ENCODE assay signal across 5 fruit fly cellular contexts in the genomic region with DNA sequence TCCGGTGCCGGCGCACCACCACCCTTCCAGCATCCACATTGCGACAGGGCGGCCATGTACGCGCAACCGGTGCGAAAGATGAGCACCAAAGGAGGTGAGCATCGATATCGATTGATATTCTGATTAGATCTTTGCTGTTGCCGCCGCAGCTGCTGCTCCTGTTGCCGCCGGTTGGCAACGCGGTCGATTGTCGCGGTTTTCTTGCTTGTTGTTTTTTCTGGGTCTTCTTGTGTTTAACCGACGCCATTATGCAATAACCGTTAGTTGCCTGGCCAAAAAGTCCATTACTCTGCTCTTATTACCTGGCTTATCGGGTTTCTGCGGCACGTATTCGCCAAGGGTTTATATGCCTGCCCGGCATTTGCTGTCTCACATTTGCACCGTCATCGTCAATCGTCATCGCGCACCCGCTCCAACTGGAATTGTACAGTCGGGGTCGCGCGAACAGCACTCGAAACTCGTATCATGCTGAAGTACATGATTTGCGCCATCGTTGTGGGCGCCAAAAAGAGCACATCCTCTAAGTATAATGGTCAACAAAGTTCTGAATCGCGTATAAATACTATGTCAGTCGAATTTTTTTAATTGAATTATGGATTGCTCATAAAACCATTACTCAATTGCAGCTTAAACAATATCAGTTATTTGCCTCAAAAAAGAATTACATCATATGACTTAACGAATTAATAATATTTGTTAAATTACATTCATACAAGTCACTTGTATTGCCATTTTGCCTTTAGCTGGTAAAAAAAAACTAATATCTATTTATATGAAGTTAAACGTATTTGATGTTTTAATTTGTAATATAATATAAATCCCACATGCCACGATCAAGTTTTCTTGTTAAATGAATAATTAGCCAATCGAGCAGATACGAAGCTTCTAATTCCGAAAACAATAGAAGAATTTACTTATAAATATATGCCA.
TF ChIP-seq lines count a peak whose summit lies in the region.

A gene (minus strand): TSS at position 51 of the 930 bp plus-strand sequence.

TF ChIP-seq in whole organism, adult, 20 proteins besides CTCF, POLR2A, EP300 and RAD21 (continued from another document):
- TF ChIP-seq cic (GFP tag; optimal IDR thresholded peaks at IDR 0.05; lab: Kevin White, UChicago) (no peak), Clk (GFP tag; optimal IDR thresholded peaks at IDR 0.05; lab: Kevin White, UChicago) (no peak), toe (GFP tag; optimal IDR thresholded peaks at IDR 0.05; lab: Kevin White, UChicago) (no peak), bab1 (GFP tag; optimal IDR thresholded peaks at IDR 0.05; lab: Kevin White, UChicago) (no peak)
TF ChIP-seq in whole organism, adult: peak in this region for 8.

TF ChIP-seq in whole organism, embryonic, 481 proteins besides CTCF, POLR2A, EP300 and RAD21 (continued from another document and continues in another):
- no peak for TF ChIP-seq mld (GFP tag; IDR thresholded peaks at IDR 0.05; lab: Robert Waterston, UW; ENCODE audit: partially characterized antibody)
- no peak for TF ChIP-seq CG12659 (GFP tag; optimal IDR thresholded peaks at IDR 0.05; lab: Kevin White, UChicago)
- TF ChIP-seq CG17829 (tag; optimal IDR thresholded peaks at IDR 0.05; lab: Kevin White, UChicago), result no peak
- no peak for TF ChIP-seq corto (GFP tag; optimal IDR thresholded peaks at IDR 0.05; lab: Kevin White, UChicago)
- no peak for TF ChIP-seq CG13287 (GFP tag; IDR thresholded peaks at IDR 0.05; lab: Robert Waterston, UW; ENCODE audit: partially characterized antibody)
- TF ChIP-seq psq (GFP tag; optimal IDR thresholded peaks at IDR 0.05; lab: Kevin White, UChicago), result no peak
- TF ChIP-seq fd64A (GFP tag; optimal IDR thresholded peaks at IDR 0.05; lab: Kevin White, UChicago), result no peak
- no peak for TF ChIP-seq seq (GFP tag; IDR thresholded peaks at IDR 0.05; lab: Robert Waterston, UW)
- peak; percentile 12 for TF ChIP-seq Side (GFP tag; optimal IDR thresholded peaks at IDR 0.05; lab: Kevin White, UChicago)
- TF ChIP-seq CG15514 (GFP tag; optimal IDR thresholded peaks at IDR 0.05; lab: Kevin White, UChicago), result peak; percentile 45
- no peak for TF ChIP-seq CG2875 (GFP tag; optimal IDR thresholded peaks at IDR 0.05; lab: Kevin White, UChicago)
- peak; percentile 4 for TF ChIP-seq pzg (GFP tag; optimal IDR thresholded peaks at IDR 0.05; lab: Kevin White, UChicago)
- TF ChIP-seq crc (GFP tag; optimal IDR thresholded peaks at IDR 0.05; lab: Kevin White, UChicago), result no peak
- TF ChIP-seq CG13624 (GFP tag; optimal IDR thresholded peaks at IDR 0.05; lab: Kevin White, UChicago), result no peak
- TF ChIP-seq Dref (GFP tag; IDR thresholded peaks at IDR 0.05; lab: Robert Waterston, UW), result peak; percentile 46
- no peak for TF ChIP-seq br (optimal IDR thresholded peaks at IDR 0.05; lab: Kevin White, UChicago)
- no peak for TF ChIP-seq sisA (GFP tag; IDR thresholded peaks at IDR 0.05; lab: Robert Waterston, UW)
- no peak for TF ChIP-seq nerfin-1 (tag; optimal IDR thresholded peaks at IDR 0.05; lab: Kevin White, UChicago)
- peak; percentile 17 for TF ChIP-seq sug (tag; optimal IDR thresholded peaks at IDR 0.05; lab: Kevin White, UChicago)
- no peak for TF ChIP-seq CG8359 (GFP tag; optimal IDR thresholded peaks at IDR 0.05; lab: Kevin White, UChicago; ENCODE audit: borderline replicate concordance)
- TF ChIP-seq E2f2 (GFP tag; IDR thresholded peaks at IDR 0.05; lab: Robert Waterston, UW), result no peak
- no peak for TF ChIP-seq Hsf (GFP tag; optimal IDR thresholded peaks at IDR 0.05; lab: Kevin White, UChicago)
- no peak for TF ChIP-seq CoRest (tag; optimal IDR thresholded peaks at IDR 0.05; lab: Kevin White, UChicago)
- peak; percentile 10 for TF ChIP-seq Fer1 (GFP tag; optimal IDR thresholded peaks at IDR 0.05; lab: Kevin White, UChicago)
- peak in 1 of 2 experiments; percentile 37 for TF ChIP-seq Hr51 (GFP tag; optimal IDR thresholded peaks at IDR 0.05; lab: Kevin White, UChicago)
- TF ChIP-seq Sin3A (optimal IDR thresholded peaks at IDR 0.05; lab: Kevin White, UChicago), result peak; percentile 56
- TF ChIP-seq CG11696 (GFP tag; IDR thresholded peaks at IDR 0.05; lab: Robert Waterston, UW), result peak; percentile 93
- TF ChIP-seq CG10267 (tag; optimal IDR thresholded peaks at IDR 0.05; lab: Kevin White, UChicago), result no peak
- no peak for TF ChIP-seq ci (GFP tag; IDR thresholded peaks at IDR 0.05; lab: Robert Waterston, UW)

TF ChIP-seq in whole organism, prepupa, 60 proteins besides CTCF, POLR2A, EP300 and RAD21 (continued from another document and continues in another):
- peak; percentile 86 for TF ChIP-seq svp (GFP tag; lab: Kevin White, UChicago)
- TF ChIP-seq CG8119 (GFP tag; IDR thresholded peaks at IDR 0.05; lab: Robert Waterston, UW), result no peak
- peak; percentile 53 for TF ChIP-seq cyc (GFP tag; optimal IDR thresholded peaks at IDR 0.05; lab: Kevin White, UChicago)
- TF ChIP-seq CG6854 (GFP tag; optimal IDR thresholded peaks at IDR 0.05; lab: Kevin White, UChicago), result no peak
- TF ChIP-seq acj6 (GFP tag; optimal IDR thresholded peaks at IDR 0.05; lab: Kevin White, UChicago), result peak; percentile 48
- TF ChIP-seq spab (GFP tag; optimal IDR thresholded peaks at IDR 0.05; lab: Kevin White, UChicago), result peak; percentile 18
- TF ChIP-seq fd85E (GFP tag; optimal IDR thresholded peaks at IDR 0.05; lab: Kevin White, UChicago), result no peak
- TF ChIP-seq CG7368 (GFP tag; optimal IDR thresholded peaks at IDR 0.05; lab: Kevin White, UChicago), result peak; percentile 8
- no peak for TF ChIP-seq Hr4 (GFP tag; optimal IDR thresholded peaks at IDR 0.05; lab: Kevin White, UChicago)
- TF ChIP-seq achi (GFP tag; optimal IDR thresholded peaks at IDR 0.05; lab: Kevin White, UChicago), result peak; percentile 49
- peak; percentile 44 for TF ChIP-seq Sox14 (GFP tag; optimal IDR thresholded peaks at IDR 0.05; lab: Kevin White, UChicago)
- TF ChIP-seq eg (GFP tag; IDR thresholded peaks at IDR 0.05; lab: Robert Waterston, UW), result peak; percentile 48; the same call in 1 of the 3 replicates
- TF ChIP-seq pdm3 (GFP tag; optimal IDR thresholded peaks at IDR 0.05; lab: Kevin White, UChicago), result peak; percentile 54
- TF ChIP-seq Hr38 (GFP tag; optimal IDR thresholded peaks at IDR 0.05; lab: Kevin White, UChicago), result no peak
- TF ChIP-seq dac (GFP tag; optimal IDR thresholded peaks at IDR 0.05; lab: Kevin White, UChicago), result no peak
- peak; percentile 49 for TF ChIP-seq lz (GFP tag; optimal IDR thresholded peaks at IDR 0.05; lab: Kevin White, UChicago)
- TF ChIP-seq salr (GFP tag; optimal IDR thresholded peaks at IDR 0.05; lab: Kevin White, UChicago), result no peak
- TF ChIP-seq CG6163 (GFP tag; IDR thresholded peaks at IDR 0.05; lab: Robert Waterston, UW), result peak; percentile 50; the same call in 2 of the 3 replicates
- TF ChIP-seq CG1621 (tag; optimal IDR thresholded peaks at IDR 0.05; lab: Kevin White, UChicago), result no peak
- peak; percentile 23 for TF ChIP-seq CG11902 (GFP tag; optimal IDR thresholded peaks at IDR 0.05; lab: Kevin White, UChicago)
- peak; percentile 13 for TF ChIP-seq CG16779 (tag; optimal IDR thresholded peaks at IDR 0.05; lab: Kevin White, UChicago)
- TF ChIP-seq CG15336 (GFP tag; IDR thresholded peaks at IDR 0.05; lab: Robert Waterston, UW), result peak; percentile 45; the same call in 1 of the 2 replicates
- TF ChIP-seq Eip75B (GFP tag; optimal IDR thresholded peaks at IDR 0.05; lab: Kevin White, UChicago), result peak; percentile 35
- peak; percentile 54 for TF ChIP-seq Hr39 (GFP tag; optimal IDR thresholded peaks at IDR 0.05; lab: Kevin White, UChicago)
- peak; percentile 28 for TF ChIP-seq Sox15 (GFP tag; optimal IDR thresholded peaks at IDR 0.05; lab: Kevin White, UChicago)
- TF ChIP-seq CG4318 (GFP tag; optimal IDR thresholded peaks at IDR 0.05; lab: Kevin White, UChicago), result no peak
- TF ChIP-seq Met (GFP tag; optimal IDR thresholded peaks at IDR 0.05; lab: Kevin White, UChicago), result peak; percentile 63
- TF ChIP-seq fd59A (GFP tag; optimal IDR thresholded peaks at IDR 0.05; lab: Kevin White, UChicago), result no peak
- no peak for TF ChIP-seq Eip93F (GFP tag; optimal IDR thresholded peaks at IDR 0.05; lab: Kevin White, UChicago)
- no peak for TF ChIP-seq CG9139 (GFP tag; optimal IDR thresholded peaks at IDR 0.05; lab: Kevin White, UChicago)

TF ChIP-seq in whole organism, pupa, 21 proteins besides CTCF, POLR2A, EP300 and RAD21 (continued from another document):
- TF ChIP-seq CG9948 (tag; optimal IDR thresholded peaks at IDR 0.05; lab: Kevin White, UChicago), result peak; percentile 40
- TF ChIP-seq rn (GFP tag; IDR thresholded peaks at IDR 0.05; lab: Robert Waterston, UW), result no peak
- TF ChIP-seq CG12605 (GFP tag; IDR thresholded peaks at IDR 0.05; lab: Robert Waterston, UW), result peak; percentile 25; the same call in 1 of the 2 replicates
- TF ChIP-seq CG8301 (tag; optimal IDR thresholded peaks at IDR 0.05; lab: Kevin White, UChicago), result peak; percentile 39
TF ChIP-seq in whole organism, pupa: peak in this region for 14.

TF ChIP-seq in whole organism, wandering third instar larva, 38 proteins besides CTCF, POLR2A, EP300 and RAD21 (continued from another document):
- TF ChIP-seq Sp1 (GFP tag; optimal IDR thresholded peaks at IDR 0.05; lab: Kevin White, UChicago) (peak; percentile 60), lola (GFP tag; optimal IDR thresholded peaks at IDR 0.05; lab: Kevin White, UChicago) (no peak), Rel (GFP tag; optimal IDR thresholded peaks at IDR 0.05; lab: Kevin White, UChicago) (no peak), Rel (tag; optimal IDR thresholded peaks at IDR 0.05; lab: Kevin White, UChicago) (no peak), sv (GFP tag; optimal IDR thresholded peaks at IDR 0.05; lab: Kevin White, UChicago) (no peak), brk (GFP tag; optimal IDR thresholded peaks at IDR 0.05; lab: Kevin White, UChicago) (no peak), Hr78 (GFP tag; optimal IDR thresholded peaks at IDR 0.05; lab: Kevin White, UChicago) (no peak), ey (GFP tag; optimal IDR thresholded peaks at IDR 0.05; lab: Kevin White, UChicago) (peak; percentile 56), Abd-B (GFP tag; optimal IDR thresholded peaks at IDR 0.05; lab: Kevin White, UChicago) (no peak), dsf (GFP tag; optimal IDR thresholded peaks at IDR 0.05; lab: Kevin White, UChicago; ENCODE audit: borderline replicate concordance) (no peak), GATAd (GFP tag; optimal IDR thresholded peaks at IDR 0.05; lab: Kevin White, UChicago) (no peak), foxo (GFP tag; optimal IDR thresholded peaks at IDR 0.05; lab: Kevin White, UChicago) (peak in 1 of 2 experiments; percentile 61), woc (GFP tag; optimal IDR thresholded peaks at IDR 0.05; lab: Kevin White, UChicago) (peak; percentile 54), h (GFP tag; optimal IDR thresholded peaks at IDR 0.05; lab: Kevin White, UChicago) (peak; percentile 68), Dif (GFP tag; optimal IDR thresholded peaks at IDR 0.05; lab: Kevin White, UChicago; ENCODE audit: partially characterized antibody) (no peak), Hr83 (GFP tag; optimal IDR thresholded peaks at IDR 0.05; lab: Kevin White, UChicago; ENCODE audit: poor library complexity, severe bottlenecking) (no peak), jim (GFP tag; optimal IDR thresholded peaks at IDR 0.05; lab: Kevin White, UChicago) (no peak), N (GFP tag; optimal IDR thresholded peaks at IDR 0.05; lab: Kevin White, UChicago) (no peak), OdsH (GFP tag; optimal IDR thresholded peaks at IDR 0.05; lab: Kevin White, UChicago) (peak; percentile 62)
